Fruit fly (Drosophila melanogaster): Measurements from ENCODE around the gene Scsalpha1.

Gene Scsalpha1

DNA sequence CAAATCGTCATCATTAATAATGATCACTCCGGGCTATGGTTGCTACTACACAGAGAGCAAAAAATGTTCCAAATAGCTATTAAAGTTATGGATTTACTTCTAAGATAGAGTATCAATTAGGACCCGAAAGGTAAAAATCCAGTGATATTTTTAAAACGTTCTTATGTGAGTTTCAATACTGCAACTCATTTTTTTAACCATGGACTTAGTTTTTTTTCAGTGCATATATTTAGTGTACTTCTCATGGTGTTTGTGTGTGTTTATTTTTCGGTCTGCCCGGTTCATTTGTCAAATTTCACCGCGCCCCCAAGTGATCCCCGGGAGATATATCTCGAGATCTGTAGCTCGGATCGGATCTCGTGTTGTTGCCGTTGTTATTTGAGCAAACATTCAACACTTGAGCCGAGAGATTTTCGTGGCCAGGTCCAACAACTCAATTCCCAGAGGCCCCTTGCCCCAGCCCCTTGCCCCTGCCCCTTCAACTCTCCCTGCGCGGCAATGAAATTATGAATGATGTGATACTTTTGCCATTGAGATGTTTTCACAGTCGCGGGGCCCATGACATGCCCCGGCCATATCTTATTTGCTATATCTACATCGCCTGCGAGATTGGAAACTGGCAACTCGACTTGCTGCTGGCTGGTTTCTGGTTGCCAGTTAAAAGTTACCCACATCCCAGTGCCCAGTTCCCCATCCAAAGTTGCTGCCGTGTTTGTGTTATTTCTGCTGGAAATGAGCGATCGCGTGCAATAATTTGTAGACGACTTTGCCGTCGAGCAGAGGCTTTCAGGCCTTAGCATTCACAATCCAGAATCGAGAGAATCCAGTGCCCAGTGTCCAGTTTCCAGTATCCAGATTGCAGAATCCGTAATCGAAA lies 48.7 kb downstream of the Scsalpha1 start (continued):
- TF ChIP-seq CG10321 (GFP tag; IDR thresholded peaks at IDR 0.05): no peak
- TF ChIP-seq CG6272 (GFP tag; IDR thresholded peaks at IDR 0.05): no peak
- TF ChIP-seq ERR (GFP tag; optimal IDR thresholded peaks at IDR 0.05): peak; percentile 17
- peak; percentile 27 for TF ChIP-seq CG2120 (GFP tag; optimal IDR thresholded peaks at IDR 0.05)
- peak; percentile 48 for TF ChIP-seq CHES-1-like (GFP tag; optimal IDR thresholded peaks at IDR 0.05)
- 0 out of 2 replicates have a peak, but pooled peaks have one; percentile 15 for TF ChIP-seq Rfx (GFP tag; IDR thresholded peaks at IDR 0.05)
- no peak for TF ChIP-seq Hand (GFP tag; optimal IDR thresholded peaks at IDR 0.05)
- peak; percentile 73 for TF ChIP-seq CG13424 (tag; optimal IDR thresholded peaks at IDR 0.05)
- TF ChIP-seq insv (GFP tag; optimal IDR thresholded peaks at IDR 0.05): no peak
- TF ChIP-seq CG3995 (GFP tag; optimal IDR thresholded peaks at IDR 0.05): no peak
- peak; percentile 31; the same call in 1 of the 2 replicates for TF ChIP-seq ap (GFP tag; IDR thresholded peaks at IDR 0.05)
- peak; percentile 83 for TF ChIP-seq CG10267 (tag; optimal IDR thresholded peaks at IDR 0.05)
- no peak for TF ChIP-seq hb (GFP tag; IDR thresholded peaks at IDR 0.05; ENCODE audit: partially characterized antibody)
- no peak for TF ChIP-seq tap (tag; optimal IDR thresholded peaks at IDR 0.05)
- TF ChIP-seq pum (GFP tag; optimal IDR thresholded peaks at IDR 0.05): no peak
- peak; percentile 28 for TF ChIP-seq CG4360 (GFP tag; IDR thresholded peaks at IDR 0.05)
- TF ChIP-seq lola (GFP tag; optimal IDR thresholded peaks at IDR 0.05): peak in 1 of 3 experiments; percentile 88
- peak; percentile 62 for TF ChIP-seq Usf (GFP tag; optimal IDR thresholded peaks at IDR 0.05)
- peak; percentile 1 for TF ChIP-seq Spps (tag; optimal IDR thresholded peaks at IDR 0.05)
- TF ChIP-seq CG4404 (GFP tag; IDR thresholded peaks at IDR 0.05): peak; percentile 35; the same call in 1 of the 2 replicates
- peak; percentile 56 for TF ChIP-seq NC2α (GFP tag; optimal IDR thresholded peaks at IDR 0.05)
- TF ChIP-seq BtbVII (GFP tag; optimal IDR thresholded peaks at IDR 0.05): no peak
- peak in 1 of 2 experiments; percentile 61 for TF ChIP-seq dpn (GFP tag; optimal IDR thresholded peaks at IDR 0.05)
- TF ChIP-seq ind (GFP tag; optimal IDR thresholded peaks at IDR 0.05): peak; percentile 43
- no peak for TF ChIP-seq inv (GFP tag; IDR thresholded peaks at IDR 0.05; ENCODE audit: partially characterized antibody)
- peak; percentile 32 for TF ChIP-seq CG3065 (GFP tag; optimal IDR thresholded peaks at IDR 0.05)
- peak; percentile 77 for TF ChIP-seq CG16863 (GFP tag; optimal IDR thresholded peaks at IDR 0.05)
- TF ChIP-seq fd96Cb (tag; optimal IDR thresholded peaks at IDR 0.05): peak; percentile 81
- TF ChIP-seq exex (tag; optimal IDR thresholded peaks at IDR 0.05): no peak
- peak in 1 of 3 experiments; percentile 73 for TF ChIP-seq Stat92E (GFP tag; optimal IDR thresholded peaks at IDR 0.05)
- TF ChIP-seq CG4617 (GFP tag; optimal IDR thresholded peaks at IDR 0.05; ENCODE audit: borderline replicate concordance): peak; percentile 8
- peak in 1 of 2 experiments; percentile 49 for TF ChIP-seq Eip74EF (GFP tag; optimal IDR thresholded peaks at IDR 0.05)
- TF ChIP-seq psq (GFP tag; optimal IDR thresholded peaks at IDR 0.05): peak; percentile 14
- TF ChIP-seq Jarid2 (GFP tag; optimal IDR thresholded peaks at IDR 0.05): no peak
- no peak for TF ChIP-seq CG11696 (GFP tag; IDR thresholded peaks at IDR 0.05)
- peak; percentile 45 for TF ChIP-seq Ada2b (GFP tag; IDR thresholded peaks at IDR 0.05)
- TF ChIP-seq Hr3 (GFP tag; optimal IDR thresholded peaks at IDR 0.05): peak; percentile 67
- TF ChIP-seq CG1233 (GFP tag; optimal IDR thresholded peaks at IDR 0.05): peak; percentile 9
- TF ChIP-seq H15 (GFP tag; IDR thresholded peaks at IDR 0.05): 0 out of 3 replicates have a peak, but pooled peaks have one; percentile 43
- TF ChIP-seq CG7357 (GFP tag; IDR thresholded peaks at IDR 0.05): peak; percentile 50; the same call in 1 of the 3 replicates
- TF ChIP-seq Chrac-16 (GFP tag; optimal IDR thresholded peaks at IDR 0.05): peak; percentile 69
- no peak for TF ChIP-seq gfzf (GFP tag; optimal IDR thresholded peaks at IDR 0.05)
- TF ChIP-seq Hey (tag; optimal IDR thresholded peaks at IDR 0.05): no peak
- no peak for TF ChIP-seq CTCF (GFP tag; optimal IDR thresholded peaks at IDR 0.05)
- no peak for TF ChIP-seq slou (GFP tag; optimal IDR thresholded peaks at IDR 0.05)
- TF ChIP-seq pita (GFP tag; optimal IDR thresholded peaks at IDR 0.05): no peak
- no peak for TF ChIP-seq CG16779 (GFP tag; IDR thresholded peaks at IDR 0.05)
- TF ChIP-seq salm (tag; optimal IDR thresholded peaks at IDR 0.05): peak; percentile 9

Data from whole organism, embryonic.